Fruit fly (Drosophila melanogaster) whole organism, embryonic: ENCODE measurements around the gene mag.
A peak's percentile ranks its signal among the peaks of the same experiment; 100 is the strongest.

Experiments used
- BEAF-32 ChIP-seq: fragments of 200-800 bp; sonication (Bioruptor generic); optimal IDR thresholded peaks from 3 replicates; lab custom pipeline; 2017; ENCODE audit warnings: missing biosample characterization, missing genetic modification characterization, mild to moderate bottlenecking, moderate library complexity, missing genetic modification reagents
- CG10267 ChIP-seq: fragments of 200-800 bp; sonication (Bioruptor generic); optimal IDR thresholded peaks from 2 replicates; lab custom pipeline; 2018; ENCODE audit warnings: missing biosample characterization, mild to moderate bottlenecking, missing genetic modification characterization, moderate library complexity
- CG10462 ChIP-seq: fragments of 200-800 bp; sonication (Bioruptor generic); optimal IDR thresholded peaks from 2 replicates; lab custom pipeline; 2016; ENCODE audit warnings: missing biosample characterization, missing genetic modification characterization
- CG11456 ChIP-seq: fragments of 200-800 bp; sonication (Bioruptor generic); IDR thresholded peaks from 3 replicates; pipeline ENCODE4 v1.3.6; 2022; ENCODE audit warnings: missing biosample characterization, missing genetic modification characterization
- CG1233 ChIP-seq: fragments of 200-800 bp; sonication (Bioruptor generic); optimal IDR thresholded peaks from 4 replicates; lab custom pipeline; 2018; ENCODE audit warnings: missing biosample characterization, mild to moderate bottlenecking, missing genetic modification characterization
- CG12942 ChIP-seq: fragments of 200-800 bp; sonication (Bioruptor generic); optimal IDR thresholded peaks from 3 replicates; lab custom pipeline; 2016; ENCODE audit warnings: missing biosample characterization, missing genetic modification characterization
- CG13123 ChIP-seq: fragments of 200-800 bp; sonication (Bioruptor generic); optimal IDR thresholded peaks from 2 replicates; lab custom pipeline; 2016; ENCODE audit warnings: missing biosample characterization, missing genetic modification characterization
- CG14667 ChIP-seq: fragments of 200-800 bp; sonication (Bioruptor generic); IDR thresholded peaks from 2 replicates; pipeline ENCODE4 v1.3.6; 2022; ENCODE audit warnings: missing biosample characterization, missing genetic modification characterization
- CG14860 ChIP-seq: fragments of 200-800 bp; sonication (Bioruptor generic); IDR thresholded peaks from 3 replicates; pipeline ENCODE4 v1.3.6; 2022; ENCODE audit warnings: missing biosample characterization, missing genetic modification characterization; ENCODE audit not compliant: partially characterized antibody
- CG15514 ChIP-seq: fragments of 200-800 bp; sonication (Bioruptor generic); optimal IDR thresholded peaks from 3 replicates; lab custom pipeline; 2017; ENCODE audit warnings: missing biosample characterization, missing genetic modification characterization, mild to moderate bottlenecking, moderate library complexity, missing genetic modification reagents
- CG18619 ChIP-seq: fragments of 200-800 bp; sonication (Bioruptor generic); optimal IDR thresholded peaks from 3 replicates; lab custom pipeline; 2017; ENCODE audit warnings: missing biosample characterization, mild to moderate bottlenecking, missing genetic modification characterization
- CG2202 ChIP-seq: fragments of 200-800 bp; sonication (Bioruptor generic); optimal IDR thresholded peaks from 2 replicates; lab custom pipeline; 2018; ENCODE audit warnings: missing biosample characterization, mild to moderate bottlenecking, missing genetic modification characterization
- CG3163 ChIP-seq: fragments of 200-800 bp; sonication (Bioruptor generic); optimal IDR thresholded peaks from 3 replicates; lab custom pipeline; 2016; ENCODE audit warnings: missing biosample characterization, missing genetic modification characterization
- CG3407 ChIP-seq: fragments of 200-800 bp; sonication (Bioruptor generic); optimal IDR thresholded peaks from 2 replicates; lab custom pipeline; 2018; ENCODE audit warnings: missing biosample characterization, mild to moderate bottlenecking, missing genetic modification characterization
- CG3726 ChIP-seq: fragments of 200-800 bp; sonication (Bioruptor generic); IDR thresholded peaks from 3 replicates; pipeline ENCODE4, ENCODE4 v1.3.6; 2022; ENCODE audit warnings: missing biosample characterization, missing genetic modification characterization
- CG3995 ChIP-seq: fragments of 200-800 bp; sonication (Bioruptor generic); optimal IDR thresholded peaks from 3 replicates; lab custom pipeline; 2016; ENCODE audit warnings: missing biosample characterization, missing genetic modification characterization
- CG6272 ChIP-seq: fragments of 200-800 bp; sonication (Bioruptor generic); IDR thresholded peaks from 2 replicates; pipeline ENCODE4 v1.3.6; 2022; ENCODE audit warnings: missing biosample characterization, missing genetic modification characterization
- CG8388 ChIP-seq: fragments of 200-800 bp; sonication (Bioruptor generic); optimal IDR thresholded peaks from 2 replicates; lab custom pipeline; 2019; ENCODE audit warnings: missing biosample characterization, mild to moderate bottlenecking, missing genetic modification characterization, moderate library complexity
- CG9215 ChIP-seq: fragments of 200-800 bp; sonication (Bioruptor generic); IDR thresholded peaks from 2 replicates; pipeline ENCODE4 v1.3.6; 2022; ENCODE audit warnings: missing biosample characterization, missing genetic modification characterization
- CG9609 ChIP-seq: fragments of 200-800 bp; sonication (Bioruptor generic); optimal IDR thresholded peaks from 3 replicates; lab custom pipeline; 2016; ENCODE audit warnings: missing biosample characterization, missing genetic modification characterization
- CG9727 ChIP-seq: fragments of 200-800 bp; sonication (Bioruptor generic); optimal IDR thresholded peaks from 3 replicates; lab custom pipeline; 2017; ENCODE audit warnings: missing biosample characterization, mild to moderate bottlenecking, missing genetic modification characterization
- CG9876 ChIP-seq: fragments of 200-800 bp; sonication (Bioruptor generic); optimal IDR thresholded peaks from 2 replicates; lab custom pipeline; 2016; ENCODE audit warnings: missing biosample characterization, missing genetic modification characterization
- CG9932 ChIP-seq: fragments of 200-800 bp; sonication (Bioruptor generic); IDR thresholded peaks from 2 replicates; pipeline ENCODE4 v1.3.6; 2022; ENCODE audit warnings: missing biosample characterization, missing genetic modification characterization
- D ChIP-seq, 2 experiments: fragments of 200-800 bp in 1 of 2; fragments of >200 bp in 1 of 2; sonication (Bioruptor generic) in 1 of 2; optimal IDR thresholded peaks; 2 replicates in 1 of 2; 3 replicates in 1 of 2; lab custom pipeline; 2017; ENCODE audit warnings: mild to moderate bottlenecking in 1 of 2, missing biosample characterization in 1 of 2, missing genetic modification characterization in 1 of 2, missing genetic modification reagents in 1 of 2
- Deaf1 ChIP-seq: fragments of 200-800 bp; optimal IDR thresholded peaks from 3 replicates; lab custom pipeline; 2019; ENCODE audit warnings: missing biosample characterization, mild to moderate bottlenecking, missing genetic modification characterization, moderate library complexity
- Dfd ChIP-seq, 2 experiments: fragments of >200 bp; optimal IDR thresholded peaks; 2 replicates each; lab custom pipeline; 2017; ENCODE audit warnings: missing biosample characterization in 2 of 2, missing genetic modification characterization in 2 of 2
- Dll ChIP-seq: fragments of 200-800 bp; sonication (Bioruptor generic); IDR thresholded peaks from 4 replicates; pipeline ENCODE4 v1.3.6; 2022; ENCODE audit warnings: missing biosample characterization, missing genetic modification characterization; ENCODE audit not compliant: partially characterized antibody
- Dp ChIP-seq: fragments of 200-800 bp; sonication (Bioruptor generic); optimal IDR thresholded peaks from 2 replicates; lab custom pipeline; 2018; ENCODE audit warnings: missing biosample characterization, mild to moderate bottlenecking, missing genetic modification characterization, moderate library complexity
- Drgx ChIP-seq: fragments of 200-800 bp; sonication (Bioruptor generic); IDR thresholded peaks from 2 replicates; pipeline ENCODE4 v1.3.6; 2022; ENCODE audit warnings: missing biosample characterization, missing genetic modification characterization
- Fer1 ChIP-seq: fragments of 200-800 bp; sonication (Bioruptor generic); optimal IDR thresholded peaks from 2 replicates; lab custom pipeline; 2017; ENCODE audit warnings: missing biosample characterization, mild to moderate bottlenecking, missing genetic modification characterization
- Hr3 ChIP-seq: fragments of 200-800 bp; sonication (Bioruptor generic); optimal IDR thresholded peaks from 3 replicates; lab custom pipeline; 2016; ENCODE audit warnings: missing biosample characterization, missing genetic modification characterization
- Hr39 ChIP-seq: fragments of >200 bp; optimal IDR thresholded peaks from 2 replicates; lab custom pipeline; 2017
- Meics ChIP-seq: fragments of 200-800 bp; sonication (Bioruptor generic); optimal IDR thresholded peaks from 2 replicates; lab custom pipeline; 2017; ENCODE audit warnings: missing biosample characterization, mild to moderate bottlenecking, missing genetic modification characterization
- Scr ChIP-seq: fragments of 200-800 bp; sonication (Bioruptor generic); IDR thresholded peaks from 2 replicates; pipeline ENCODE4 v1.3.6; 2022; ENCODE audit warnings: missing biosample characterization, missing genetic modification characterization; ENCODE audit not compliant: partially characterized antibody
- Tbp ChIP-seq: fragments of >200 bp; optimal IDR thresholded peaks from 2 replicates; lab custom pipeline; 2018; ENCODE audit warnings: missing biosample characterization, missing genetic modification characterization
- ab ChIP-seq: fragments of 200-800 bp; sonication (Bioruptor generic); optimal IDR thresholded peaks from 2 replicates; lab custom pipeline; 2016; ENCODE audit warnings: missing biosample characterization, missing genetic modification characterization
- aop ChIP-seq: fragments of 200-800 bp; sonication (Bioruptor generic); IDR thresholded peaks from 2 replicates; pipeline ENCODE4 v1.3.6; 2022; ENCODE audit warnings: missing biosample characterization, missing genetic modification characterization
- ato ChIP-seq: fragments of 200-800 bp; sonication (Bioruptor generic); IDR thresholded peaks from 2 replicates; pipeline ENCODE4 v1.3.6; 2022; ENCODE audit warnings: missing biosample characterization, missing genetic modification characterization; ENCODE audit not compliant: partially characterized antibody
- dm ChIP-seq: fragments of 200-800 bp; sonication (Bioruptor generic); optimal IDR thresholded peaks from 3 replicates; lab custom pipeline; 2016; ENCODE audit warnings: missing biosample characterization, missing genetic modification characterization
- fd96Cb ChIP-seq: fragments of 200-800 bp; sonication (Bioruptor generic); optimal IDR thresholded peaks from 2 replicates; lab custom pipeline; 2018; ENCODE audit warnings: missing biosample characterization, mild to moderate bottlenecking, missing genetic modification characterization, moderate library complexity
- hbn ChIP-seq: fragments of 200-800 bp; sonication (Bioruptor generic); IDR thresholded peaks from 2 replicates; pipeline ENCODE4 v1.3.6; 2022; ENCODE audit warnings: missing biosample characterization, missing genetic modification characterization; ENCODE audit not compliant: partially characterized antibody
- lola ChIP-seq, 3 experiments: fragments of >200 bp in 2 of 3; fragments of 200-800 bp in 1 of 3; sonication (Bioruptor generic) in 1 of 3; optimal IDR thresholded peaks; 2 replicates each; lab custom pipeline; 2017 to 2019; ENCODE audit warnings: missing biosample characterization in 3 of 3, missing genetic modification characterization in 3 of 3, mild to moderate bottlenecking in 1 of 3, moderate library complexity in 1 of 3
- odd ChIP-seq: fragments of 200-800 bp; sonication (Bioruptor generic); optimal IDR thresholded peaks from 2 replicates; lab custom pipeline; 2017; ENCODE audit warnings: missing biosample characterization, mild to moderate bottlenecking, missing genetic modification characterization
- pita ChIP-seq: fragments of 200-800 bp; sonication (Bioruptor generic); optimal IDR thresholded peaks from 2 replicates; lab custom pipeline; 2017; ENCODE audit warnings: missing biosample characterization, mild to moderate bottlenecking, missing genetic modification characterization
- salm ChIP-seq: fragments of 200-800 bp; sonication (Bioruptor generic); optimal IDR thresholded peaks from 2 replicates; lab custom pipeline; 2018; ENCODE audit warnings: missing biosample characterization, mild to moderate bottlenecking, missing genetic modification characterization
- sima ChIP-seq: fragments of 200-800 bp; sonication (Bioruptor generic); optimal IDR thresholded peaks from 2 replicates; lab custom pipeline; 2016; ENCODE audit warnings: missing biosample characterization, missing genetic modification characterization
- slbo ChIP-seq: fragments of 200-800 bp; sonication (Bioruptor generic); IDR thresholded peaks from 2 replicates; pipeline ENCODE4 v1.3.6; 2022; ENCODE audit warnings: missing biosample characterization, missing genetic modification characterization
- tgo ChIP-seq: fragments of 200-800 bp; sonication (Bioruptor generic); IDR thresholded peaks from 3 replicates; pipeline ENCODE4 v1.3.6; 2022; ENCODE audit warnings: missing biosample characterization, missing genetic modification characterization
- toy ChIP-seq: fragments of 200-800 bp; sonication (Bioruptor generic); IDR thresholded peaks from 2 replicates; pipeline ENCODE4 v1.3.6; 2022; ENCODE audit warnings: missing biosample characterization, missing genetic modification characterization

mag gene

dm6 chr3L:20471499-20472313, 11.2 kb downstream of the mag start (continued):
- TF ChIP-seq Dll (GFP tag; lab: Robert Waterston, UW) (no peak), odd (GFP tag; lab: Kevin White, UChicago) (no peak), Meics (GFP tag; lab: Kevin White, UChicago) (peak; percentile 83), CG9876 (peak; percentile 11), BEAF-32 (GFP tag; lab: Kevin White, UChicago) (no peak), slbo (GFP tag; lab: Robert Waterston, UW) (peak; percentile 29; the same call in 1 of the 2 replicates), CG15514 (GFP tag; lab: Kevin White, UChicago) (no peak), CG11456 (GFP tag; lab: Robert Waterston, UW) (no peak), Tbp (GFP tag; lab: Kevin White, UChicago) (no peak), Dfd (GFP tag; optimal IDR thresholded peaks at IDR 0.05; lab: Kevin White, UChicago) (no peak), CG13123 (GFP tag; lab: Kevin White, UChicago) (peak; percentile 65), CG10267 (no peak), CG14860 (no peak), Deaf1 (tag; lab: Kevin White, UChicago) (no peak), tgo (no peak), D (optimal IDR thresholded peaks at IDR 0.05; lab: Kevin White, UChicago) (no peak), D (GFP tag; optimal IDR thresholded peaks at IDR 0.05; lab: Kevin White, UChicago) (peak; percentile 34), Scr (no peak), CG8388 (GFP tag; lab: Kevin White, UChicago) (no peak), Hr39 (no peak), CG14667 (no peak), CG9727 (GFP tag; lab: Kevin White, UChicago) (peak; percentile 62), CG3407 (GFP tag; lab: Kevin White, UChicago) (peak; percentile 77), lola (GFP tag; optimal IDR thresholded peaks at IDR 0.05; lab: Kevin White, UChicago) (peak in 1 of 3 experiments; percentile 49), CG3163 (GFP tag; lab: Kevin White, UChicago) (peak; percentile 43), sima (GFP tag; lab: Kevin White, UChicago) (no peak), CG3995 (peak; percentile 6), dm (GFP tag; lab: Kevin White, UChicago) (peak; percentile 25), CG9215 (GFP tag; lab: Robert Waterston, UW) (no peak), hbn (GFP tag; lab: Robert Waterston, UW) (no peak), Fer1 (GFP tag; lab: Kevin White, UChicago) (no peak), ab (GFP tag; lab: Kevin White, UChicago) (no peak), CG3726 (no peak), CG9609 (GFP tag; lab: Kevin White, UChicago) (peak; percentile 46), CG6272 (GFP tag; lab: Robert Waterston, UW) (no peak), CG18619 (peak; percentile 53), Drgx (GFP tag; lab: Robert Waterston, UW) (0 out of 2 replicates have a peak, but pooled peaks have one; percentile 22), CG12942 (peak; percentile 44), ato (GFP tag; lab: Robert Waterston, UW) (no peak), pita (GFP tag; lab: Kevin White, UChicago) (no peak), salm (tag; lab: Kevin White, UChicago) (no peak), aop (no peak), CG2202 (peak; percentile 80), toy (GFP tag; lab: Robert Waterston, UW) (no peak), CG10462 (peak; percentile 41), fd96Cb (no peak), Dp (GFP tag; lab: Kevin White, UChicago) (no peak), CG9932 (GFP tag; lab: Robert Waterston, UW) (no peak), CG1233 (GFP tag; lab: Kevin White, UChicago) (peak; percentile 69), Hr3 (no peak)
